Fruit fly (Drosophila melanogaster) whole organism, embryonic: Measurements from ENCODE around the gene CG7991.
A peak's percentile ranks its signal among the peaks of the same experiment; 100 is the strongest.

ENCODE experiments used
- ATbp ChIP-seq: fragments of 200-800 bp; sonication (Bioruptor generic); optimal IDR thresholded peaks from 2 replicates; lab custom pipeline; 2017; ENCODE audit warnings: missing biosample characterization, mild to moderate bottlenecking, missing genetic modification characterization, missing genetic modification reagents
- Bteb2 ChIP-seq: fragments of 200-800 bp; sonication (Bioruptor generic); optimal IDR thresholded peaks from 2 replicates; lab custom pipeline; 2016; ENCODE audit warnings: missing biosample characterization, missing genetic modification characterization
- CG10321 ChIP-seq: fragments of 200-800 bp; sonication (Bioruptor generic); IDR thresholded peaks from 2 replicates; pipeline ENCODE4 v1.3.6; 2022; ENCODE audit warnings: missing biosample characterization, missing genetic modification characterization
- CG10366 ChIP-seq: fragments of 200-800 bp; sonication (Bioruptor generic); IDR thresholded peaks from 2 replicates; pipeline ENCODE4 v1.3.6; 2022; ENCODE audit warnings: missing biosample characterization, missing genetic modification characterization
- CG13296 ChIP-seq: fragments of 200-800 bp; sonication (Bioruptor generic); optimal IDR thresholded peaks from 3 replicates; lab custom pipeline; 2018; ENCODE audit warnings: missing biosample characterization, mild to moderate bottlenecking, missing genetic modification characterization
- CG14667 ChIP-seq: fragments of 200-800 bp; sonication (Bioruptor generic); IDR thresholded peaks from 2 replicates; pipeline ENCODE4 v1.3.6; 2022; ENCODE audit warnings: missing biosample characterization, missing genetic modification characterization
- CG15269 ChIP-seq: fragments of 200-800 bp; sonication (Bioruptor generic); optimal IDR thresholded peaks from 2 replicates; lab custom pipeline; 2018; ENCODE audit warnings: missing biosample characterization, mild to moderate bottlenecking, missing genetic modification characterization, moderate library complexity
- CG16779 ChIP-seq: fragments of 200-800 bp; sonication (Bioruptor generic); IDR thresholded peaks from 2 replicates; pipeline ENCODE4 v1.3.6; 2022; ENCODE audit warnings: missing biosample characterization, missing genetic modification characterization
- CG17361 ChIP-seq: fragments of 200-800 bp; sonication (Bioruptor generic); IDR thresholded peaks from 3 replicates; pipeline ENCODE4 v1.3.6; 2022; ENCODE audit warnings: missing biosample characterization, missing genetic modification characterization
- CG17912 ChIP-seq: fragments of 200-800 bp; sonication (Bioruptor generic); optimal IDR thresholded peaks from 2 replicates; lab custom pipeline; 2018; ENCODE audit warnings: missing biosample characterization, mild to moderate bottlenecking, missing genetic modification characterization
- CG2712 ChIP-seq: fragments of 200-800 bp; optimal IDR thresholded peaks from 3 replicates; lab custom pipeline; 2019; ENCODE audit warnings: missing biosample characterization, mild to moderate bottlenecking, missing genetic modification characterization, moderate library complexity
- CG30431 ChIP-seq: fragments of 200-800 bp; sonication (Bioruptor generic); optimal IDR thresholded peaks from 2 replicates; lab custom pipeline; 2017; ENCODE audit warnings: missing biosample characterization, missing genetic modification characterization
- CG3065 ChIP-seq: fragments of 200-800 bp; sonication (Bioruptor generic); optimal IDR thresholded peaks from 2 replicates; lab custom pipeline; 2016; ENCODE audit warnings: missing biosample characterization, missing genetic modification characterization
- CG34422 ChIP-seq: fragments of 200-800 bp; sonication (Bioruptor generic); IDR thresholded peaks from 3 replicates; pipeline ENCODE4 v1.3.6; 2022; ENCODE audit warnings: missing biosample characterization, missing genetic modification characterization
- CG4707 ChIP-seq: fragments of 200-800 bp; sonication (Bioruptor generic); optimal IDR thresholded peaks from 2 replicates; lab custom pipeline; 2018; ENCODE audit warnings: missing biosample characterization, mild to moderate bottlenecking, missing genetic modification characterization, moderate library complexity
- CG5180 ChIP-seq: fragments of 200-800 bp; sonication (Bioruptor generic); optimal IDR thresholded peaks from 3 replicates; lab custom pipeline; 2017; ENCODE audit warnings: missing biosample characterization, missing genetic modification characterization, mild to moderate bottlenecking, moderate library complexity, missing genetic modification reagents
- CG6854 ChIP-seq: fragments of 200-800 bp; sonication (Bioruptor generic); optimal IDR thresholded peaks from 3 replicates; lab custom pipeline; 2017; ENCODE audit warnings: missing biosample characterization, mild to moderate bottlenecking, missing genetic modification characterization
- CG7786 ChIP-seq: fragments of 200-800 bp; sonication (Bioruptor generic); optimal IDR thresholded peaks from 2 replicates; lab custom pipeline; 2016; ENCODE audit warnings: missing biosample characterization, missing genetic modification characterization
- CG9215 ChIP-seq: fragments of 200-800 bp; sonication (Bioruptor generic); IDR thresholded peaks from 2 replicates; pipeline ENCODE4 v1.3.6; 2022; ENCODE audit warnings: missing biosample characterization, missing genetic modification characterization
- CoRest ChIP-seq: fragments of 200-800 bp; sonication (Bioruptor generic); optimal IDR thresholded peaks from 3 replicates; lab custom pipeline; 2018; ENCODE audit warnings: missing biosample characterization, mild to moderate bottlenecking, missing genetic modification characterization, moderate library complexity
- Deaf1 ChIP-seq: fragments of 200-800 bp; optimal IDR thresholded peaks from 3 replicates; lab custom pipeline; 2019; ENCODE audit warnings: missing biosample characterization, mild to moderate bottlenecking, missing genetic modification characterization, moderate library complexity
- Dp ChIP-seq: fragments of 200-800 bp; sonication (Bioruptor generic); optimal IDR thresholded peaks from 2 replicates; lab custom pipeline; 2018; ENCODE audit warnings: missing biosample characterization, mild to moderate bottlenecking, missing genetic modification characterization, moderate library complexity
- Eip74EF ChIP-seq, 2 experiments: fragments of 200-800 bp in 1 of 2; fragments of >200 bp in 1 of 2; sonication (Bioruptor generic) in 1 of 2; optimal IDR thresholded peaks; 2 replicates each; lab custom pipeline; 2017 to 2019; ENCODE audit warnings: missing biosample characterization in 2 of 2, missing genetic modification characterization in 2 of 2, mild to moderate bottlenecking in 1 of 2, moderate library complexity in 1 of 2
- HLH3B ChIP-seq: fragments of 200-800 bp; sonication (Bioruptor generic); IDR thresholded peaks from 2 replicates; pipeline ENCODE4 v1.3.6; 2022; ENCODE audit warnings: missing biosample characterization, missing genetic modification characterization
- Hand ChIP-seq: fragments of 200-800 bp; sonication (Bioruptor generic); optimal IDR thresholded peaks from 2 replicates; lab custom pipeline; 2017; ENCODE audit warnings: mild to moderate bottlenecking, missing biosample characterization, missing genetic modification reagents, missing genetic modification characterization
- Hmr ChIP-seq: fragments of 200-800 bp; sonication (Bioruptor generic); optimal IDR thresholded peaks from 3 replicates; lab custom pipeline; 2017; ENCODE audit warnings: mild to moderate bottlenecking, missing biosample characterization, missing genetic modification reagents, missing genetic modification characterization
- Side ChIP-seq: fragments of 200-800 bp; sonication (Bioruptor generic); optimal IDR thresholded peaks from 2 replicates; lab custom pipeline; 2016; ENCODE audit warnings: missing biosample characterization, missing genetic modification characterization
- Sox100B ChIP-seq: fragments of 200-800 bp; sonication (Bioruptor generic); optimal IDR thresholded peaks from 3 replicates; lab custom pipeline; 2018; ENCODE audit warnings: missing biosample characterization, mild to moderate bottlenecking, missing genetic modification characterization
- bigmax ChIP-seq: fragments of 200-800 bp; sonication (Bioruptor generic); optimal IDR thresholded peaks from 2 replicates; lab custom pipeline; 2018; ENCODE audit warnings: missing biosample characterization, mild to moderate bottlenecking, missing genetic modification characterization
- bsh ChIP-seq, 2 experiments: fragments of 200-800 bp; sonication (Bioruptor generic); optimal IDR thresholded peaks; 2 replicates each; lab custom pipeline; 2017 to 2018; ENCODE audit warnings: mild to moderate bottlenecking in 2 of 2, missing biosample characterization in 2 of 2, missing genetic modification characterization in 2 of 2, moderate library complexity in 1 of 2
- cg ChIP-seq: fragments of 200-800 bp; sonication (Bioruptor generic); optimal IDR thresholded peaks from 3 replicates; lab custom pipeline; 2019; ENCODE audit warnings: missing biosample characterization, mild to moderate bottlenecking, missing genetic modification characterization, moderate library complexity
- crp ChIP-seq, 2 experiments: fragments of 200-800 bp; sonication (Bioruptor generic); optimal IDR thresholded peaks; 2 replicates in 1 of 2; 3 replicates in 1 of 2; lab custom pipeline; 2017; ENCODE audit warnings: missing biosample characterization in 2 of 2, missing genetic modification characterization in 2 of 2, mild to moderate bottlenecking in 1 of 2, moderate library complexity in 1 of 2
- dmrt99B ChIP-seq: fragments of 200-800 bp; sonication (Bioruptor generic); optimal IDR thresholded peaks from 2 replicates; lab custom pipeline; 2018; ENCODE audit warnings: missing biosample characterization, mild to moderate bottlenecking, missing genetic modification characterization, moderate library complexity
- dpn ChIP-seq, 2 experiments: fragments of 200-800 bp; sonication (Bioruptor generic); optimal IDR thresholded peaks; 3 replicates each; lab custom pipeline; 2016; ENCODE audit warnings: missing biosample characterization in 2 of 2, missing genetic modification characterization in 2 of 2
- ems ChIP-seq: fragments of 200-800 bp; sonication (Bioruptor generic); optimal IDR thresholded peaks from 3 replicates; lab custom pipeline; 2016; ENCODE audit warnings: missing biosample characterization, missing genetic modification characterization
- gce ChIP-seq: fragments of 200-800 bp; sonication (Bioruptor generic); IDR thresholded peaks from 3 replicates; pipeline ENCODE4 v1.3.6; 2022; ENCODE audit warnings: missing biosample characterization, missing genetic modification characterization
- grau ChIP-seq: fragments of 200-800 bp; optimal IDR thresholded peaks from 3 replicates; lab custom pipeline; 2019; ENCODE audit warnings: missing biosample characterization, mild to moderate bottlenecking, missing genetic modification characterization, moderate library complexity
- hkb ChIP-seq, 2 experiments: fragments of 200-800 bp in 1 of 2; fragments of >200 bp in 1 of 2; sonication (Bioruptor generic) in 1 of 2; IDR thresholded peaks in 1 of 2; optimal IDR thresholded peaks in 1 of 2; 2 replicates each; pipeline versions ENCODE4 v1.3.6 to Lab custom; 2017 to 2022; ENCODE audit warnings: missing biosample characterization in 1 of 2, missing genetic modification characterization in 1 of 2
- lab ChIP-seq: fragments of 200-800 bp; sonication (Bioruptor generic); optimal IDR thresholded peaks from 3 replicates; lab custom pipeline; 2017; ENCODE audit warnings: missing biosample characterization, missing genetic modification characterization, mild to moderate bottlenecking, moderate library complexity, missing genetic modification reagents
- nau ChIP-seq: fragments of 200-800 bp; sonication (Bioruptor generic); optimal IDR thresholded peaks from 3 replicates; lab custom pipeline; 2017; ENCODE audit warnings: missing biosample characterization, mild to moderate bottlenecking, missing genetic modification characterization, missing genetic modification reagents
- odd ChIP-seq: fragments of 200-800 bp; sonication (Bioruptor generic); optimal IDR thresholded peaks from 2 replicates; lab custom pipeline; 2017; ENCODE audit warnings: missing biosample characterization, mild to moderate bottlenecking, missing genetic modification characterization
- pan ChIP-seq, 4 experiments: fragments of >200 bp in 3 of 4; fragments of 200-800 bp in 1 of 4; sonication (Bioruptor generic) in 1 of 4; optimal IDR thresholded peaks in 3 of 4; IDR thresholded peaks in 1 of 4; 2 replicates each; pipeline versions ENCODE4 v1.3.6 to Lab custom; 2017 to 2022; ENCODE audit warnings: missing biosample characterization in 2 of 4, missing genetic modification characterization in 2 of 4, mixed read lengths in 1 of 4
- scrt ChIP-seq: fragments of 200-800 bp; sonication (Bioruptor generic); optimal IDR thresholded peaks from 2 replicates; lab custom pipeline; 2018; ENCODE audit warnings: missing biosample characterization, mild to moderate bottlenecking, missing genetic modification characterization, moderate library complexity
- sima ChIP-seq: fragments of 200-800 bp; sonication (Bioruptor generic); optimal IDR thresholded peaks from 2 replicates; lab custom pipeline; 2016; ENCODE audit warnings: missing biosample characterization, missing genetic modification characterization
- sob ChIP-seq: fragments of 200-800 bp; sonication (Bioruptor generic); IDR thresholded peaks from 2 replicates; pipeline ENCODE4 v1.3.6; 2022; ENCODE audit warnings: missing biosample characterization, missing genetic modification characterization

CG7991 gene

DNA sequence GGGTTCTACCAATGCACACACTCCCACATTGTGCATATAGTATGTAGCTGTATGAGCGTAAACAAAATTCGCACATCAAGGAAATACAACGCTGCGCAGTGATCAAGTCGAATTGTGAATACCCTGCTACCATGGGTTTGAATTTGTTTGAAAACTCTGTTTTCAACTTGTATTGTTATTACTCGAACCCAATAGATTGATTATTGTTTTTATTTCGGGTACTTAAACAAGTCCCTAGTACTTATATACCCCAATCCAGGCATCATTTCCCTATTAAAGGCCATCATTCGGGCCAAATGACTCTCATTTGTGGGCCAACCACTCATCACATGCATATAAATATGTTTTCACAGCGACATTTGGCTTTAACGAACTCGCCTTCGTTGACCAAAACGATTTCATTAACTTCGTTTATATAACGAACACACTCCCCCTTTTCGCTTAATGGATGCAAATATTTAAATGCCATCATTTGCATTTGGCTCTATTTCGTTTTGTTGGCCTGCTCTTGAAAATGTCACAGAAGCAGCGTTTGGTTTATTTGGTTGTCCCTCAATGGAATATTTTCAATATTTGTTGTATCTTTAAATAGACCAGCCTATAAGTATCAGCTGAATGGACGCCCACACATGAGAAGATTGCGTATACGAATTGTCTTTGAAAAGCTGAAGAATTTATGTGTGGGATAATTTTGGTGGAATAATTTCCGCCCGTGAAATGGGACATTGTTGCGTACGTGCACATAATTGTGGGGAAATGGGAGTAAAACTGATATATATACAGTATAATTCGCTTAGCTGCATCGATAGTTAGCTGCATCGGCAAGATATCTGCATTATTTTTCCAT is 65.8 kb downstream of the CG7991 start (continued):
- TF ChIP-seq Bteb2 (GFP tag; lab: Kevin White, UChicago) (peak; percentile 65), scrt (no peak), CG10321 (GFP tag; lab: Robert Waterston, UW) (peak; percentile 34; the same call in 1 of the 2 replicates), CG3065 (GFP tag; lab: Kevin White, UChicago) (no peak), CG14667 (GFP tag; lab: Robert Waterston, UW) (peak; percentile 43; the same call in 1 of the 2 replicates)
- TF ChIP-seq, all 482 proteins: peak for 249

DNA sequence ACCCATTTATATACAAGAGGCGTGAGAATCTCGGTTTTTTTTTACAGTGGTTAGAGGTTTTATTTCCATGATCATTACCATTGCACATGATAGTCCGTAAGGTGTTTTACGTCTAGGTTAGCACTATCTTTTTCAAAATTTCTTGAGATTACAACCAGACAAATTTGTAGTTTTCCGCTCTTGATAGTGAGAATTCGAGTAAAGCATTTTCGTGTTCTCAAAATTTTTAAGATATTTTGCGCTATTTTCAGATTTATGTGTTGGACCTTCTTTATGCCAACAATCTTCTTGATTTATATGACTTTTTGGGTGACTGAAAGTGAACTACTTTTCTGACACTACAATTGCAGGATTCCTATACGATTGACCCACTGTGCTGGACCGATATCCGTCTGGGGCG is 66.6 kb downstream of the CG7991 start:
- no peak for TF ChIP-seq hkb (optimal IDR thresholded peaks at IDR 0.05; lab: Kevin White, UChicago)
- 0 out of 2 replicates have a peak, but pooled peaks have one; percentile 11 for TF ChIP-seq hkb (GFP tag; IDR thresholded peaks at IDR 0.05; lab: Robert Waterston, UW)
- no peak for TF ChIP-seq CG7786 (GFP tag; lab: Kevin White, UChicago)
- TF ChIP-seq crp (GFP tag; optimal IDR thresholded peaks at IDR 0.05; lab: Kevin White, UChicago) = no peak
- TF ChIP-seq grau (tag; lab: Kevin White, UChicago) = peak; percentile 9
- TF ChIP-seq ems = no peak
- TF ChIP-seq gce (GFP tag; lab: Robert Waterston, UW) = no peak
- TF ChIP-seq Hmr (GFP tag; lab: Kevin White, UChicago) = no peak
- TF ChIP-seq dmrt99B (tag; lab: Kevin White, UChicago) = peak; percentile 53
- TF ChIP-seq HLH3B = no peak
- no peak for TF ChIP-seq sima (GFP tag; lab: Kevin White, UChicago)
- TF ChIP-seq CoRest (tag; lab: Kevin White, UChicago) = peak; percentile 35
- TF ChIP-seq CG30431 (GFP tag; lab: Kevin White, UChicago) = no peak
- TF ChIP-seq CG10366 (GFP tag; lab: Robert Waterston, UW) = peak; percentile 26; the same call in 1 of the 2 replicates
- no peak for TF ChIP-seq CG4707 (GFP tag; lab: Kevin White, UChicago)
- no peak for TF ChIP-seq Deaf1 (tag; lab: Kevin White, UChicago)
- no peak for TF ChIP-seq Eip74EF (GFP tag; optimal IDR thresholded peaks at IDR 0.05; lab: Kevin White, UChicago)
- TF ChIP-seq ATbp (GFP tag; lab: Kevin White, UChicago) = no peak
- no peak for TF ChIP-seq sob (GFP tag; lab: Robert Waterston, UW)
- peak; percentile 33; the same call in 1 of the 3 replicates for TF ChIP-seq CG17361
- TF ChIP-seq Sox100B (GFP tag; lab: Kevin White, UChicago) = peak; percentile 36
- TF ChIP-seq lab (GFP tag; lab: Kevin White, UChicago) = no peak
- TF ChIP-seq CG5180 = no peak
- no peak for TF ChIP-seq Hand
- no peak for TF ChIP-seq nau (GFP tag; lab: Kevin White, UChicago)
- peak; percentile 13 for TF ChIP-seq CG15269
- no peak for TF ChIP-seq pan (optimal IDR thresholded peaks at IDR 0.05; lab: Kevin White, UChicago)
- peak in 1 of 2 experiments; percentile 45 for TF ChIP-seq pan (GFP tag; optimal IDR thresholded peaks at IDR 0.05 in 1 of 2, IDR thresholded peaks at IDR 0.05 in 1 of 2)
- no peak for TF ChIP-seq CG16779 (GFP tag; lab: Robert Waterston, UW)
- no peak for TF ChIP-seq CG6854 (GFP tag; lab: Kevin White, UChicago)
- TF ChIP-seq CG17912 = no peak
- no peak for TF ChIP-seq CG2712
- no peak for TF ChIP-seq Side (GFP tag; lab: Kevin White, UChicago)
- TF ChIP-seq Dp (GFP tag; lab: Kevin White, UChicago) = no peak
- TF ChIP-seq dpn (GFP tag; optimal IDR thresholded peaks at IDR 0.05; lab: Kevin White, UChicago) = peak in 1 of 2 experiments; percentile 20
- TF ChIP-seq bigmax (GFP tag; lab: Kevin White, UChicago) = no peak
- TF ChIP-seq CG13296 (GFP tag; lab: Kevin White, UChicago) = no peak
- no peak for TF ChIP-seq CG34422 (GFP tag; lab: Robert Waterston, UW)
- TF ChIP-seq odd = no peak
- no peak for TF ChIP-seq cg (GFP tag; lab: Kevin White, UChicago)
- TF ChIP-seq bsh (GFP tag; optimal IDR thresholded peaks at IDR 0.05; lab: Kevin White, UChicago) = no peak
- no peak for TF ChIP-seq CG9215 (GFP tag; lab: Robert Waterston, UW)
